Fruit fly (Drosophila melanogaster) whole organism: Measurements from ENCODE around the gene Drice.

Experiments
- Dll ChIP-seq: fragments of >200 bp; optimal IDR thresholded peaks from 2 replicates; lab custom pipeline; 2017
- EcR ChIP-seq, 2 experiments: fragments of >200 bp; optimal IDR thresholded peaks; 2 replicates each; lab custom pipeline; 2017; ENCODE audit warnings: missing biosample characterization in 2 of 2, missing genetic modification characterization in 2 of 2, missing genetic modification reagents in 2 of 2
- pan ChIP-seq: fragments of >200 bp; optimal IDR thresholded peaks from 2 replicates; lab custom pipeline; 2017
- psq ChIP-seq: fragments of >200 bp; optimal IDR thresholded peaks from 2 replicates; lab custom pipeline; 2017
- usp ChIP-seq: fragments of >200 bp; optimal IDR thresholded peaks from 2 replicates; lab custom pipeline; 2017; ENCODE audit warnings: missing biosample characterization, missing genetic modification characterization, mixed read lengths

DNA sequence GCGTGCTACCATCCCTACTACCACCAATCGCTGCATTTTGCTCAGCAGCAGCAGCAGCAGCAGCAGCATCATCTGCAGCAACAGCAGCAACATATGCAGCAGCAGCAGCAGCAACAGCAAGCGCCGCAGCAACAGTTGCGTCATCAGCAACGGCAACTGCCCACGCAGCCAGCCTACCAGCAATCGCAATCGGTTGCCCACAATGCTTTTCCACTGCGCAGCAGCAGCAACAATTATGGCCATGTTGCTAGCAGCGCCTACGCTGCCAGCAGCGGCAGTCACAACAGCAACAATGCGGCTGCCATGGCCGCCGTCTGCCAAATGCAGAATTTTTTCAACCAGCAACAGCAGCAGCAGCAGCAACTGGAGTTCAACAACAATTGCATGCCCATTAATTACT lies 9.3 kb upstream of the Drice start:
- no peak for TF ChIP-seq pan (lab: Kevin White, UChicago)
- TF ChIP-seq EcR (GFP tag; optimal IDR thresholded peaks at IDR 0.05; lab: Kevin White, UChicago), result no peak
- no peak for TF ChIP-seq Dll
- TF ChIP-seq psq (lab: Kevin White, UChicago), result no peak
- TF ChIP-seq usp, result no peak
